Fruit fly (Drosophila melanogaster) whole organism, wandering third instar larva: ENCODE results near the gene trbl.
A peak's percentile ranks its signal among the peaks of the same experiment; 100 is the strongest.

Experiments
- Hr78 ChIP-seq: fragments of >200 bp; optimal IDR thresholded peaks from 2 replicates; lab custom pipeline; 2017; ENCODE audit warnings: missing biosample characterization, missing genetic modification characterization
- h ChIP-seq: fragments of 200-800 bp; sonication (Bioruptor generic); optimal IDR thresholded peaks from 3 replicates; lab custom pipeline; 2016; ENCODE audit warnings: missing biosample characterization, mild to moderate bottlenecking, missing genetic modification characterization
- pan ChIP-seq: fragments of >200 bp; optimal IDR thresholded peaks from 2 replicates; lab custom pipeline; 2017
- rgr ChIP-seq: fragments of 200-800 bp; sonication (Bioruptor generic); optimal IDR thresholded peaks from 3 replicates; lab custom pipeline; 2016; ENCODE audit warnings: missing biosample characterization, mild to moderate bottlenecking, missing genetic modification characterization
- sage ChIP-seq: fragments of 200-800 bp; sonication (Bioruptor generic); optimal IDR thresholded peaks from 2 replicates; lab custom pipeline; 2016; ENCODE audit warnings: missing biosample characterization, mild to moderate bottlenecking, missing genetic modification characterization

- peak; percentile 86 for TF ChIP-seq h (GFP tag; lab: Kevin White, UChicago)
- TF ChIP-seq pan = no peak
- peak; percentile 48 for TF ChIP-seq sage (GFP tag; lab: Kevin White, UChicago)
- TF ChIP-seq Hr78 (GFP tag; lab: Kevin White, UChicago) = no peak
- TF ChIP-seq rgr (GFP tag; lab: Kevin White, UChicago) = peak; percentile 86
Observed at dm6 chr3L:20384086-20384810, 17.2 kb downstream of the trbl start, which contains the start of the genes CG5498 and fbl.
